Fruit fly (Drosophila melanogaster) whole organism, embryonic: ENCODE measurements around the gene CG17233.

Source experiments
- Atf6 ChIP-seq: fragments of 200-800 bp; sonication (Bioruptor generic); IDR thresholded peaks from 2 replicates; pipeline ENCODE4 v1.3.6; 2022; ENCODE audit warnings: missing biosample characterization, missing genetic modification characterization
- BtbVII ChIP-seq: fragments of 200-800 bp; sonication (Bioruptor generic); optimal IDR thresholded peaks from 3 replicates; lab custom pipeline; 2017; ENCODE audit warnings: missing biosample characterization, mild to moderate bottlenecking, missing genetic modification characterization
- CG10366 ChIP-seq: fragments of 200-800 bp; sonication (Bioruptor generic); IDR thresholded peaks from 2 replicates; pipeline ENCODE4 v1.3.6; 2022; ENCODE audit warnings: missing biosample characterization, missing genetic modification characterization
- CG10462 ChIP-seq: fragments of 200-800 bp; sonication (Bioruptor generic); optimal IDR thresholded peaks from 2 replicates; lab custom pipeline; 2016; ENCODE audit warnings: missing biosample characterization, missing genetic modification characterization
- CG12391 ChIP-seq: fragments of 200-800 bp; sonication (Bioruptor generic); optimal IDR thresholded peaks from 3 replicates; lab custom pipeline; 2018; ENCODE audit warnings: missing biosample characterization, mild to moderate bottlenecking, missing genetic modification characterization, moderate library complexity
- CG13287 ChIP-seq: fragments of 200-800 bp; sonication (Bioruptor generic); IDR thresholded peaks from 2 replicates; pipeline ENCODE4 v1.3.6; 2022; ENCODE audit warnings: missing biosample characterization, missing genetic modification characterization; ENCODE audit not compliant: partially characterized antibody
- CG13424 ChIP-seq: fragments of 200-800 bp; sonication (Bioruptor generic); optimal IDR thresholded peaks from 2 replicates; lab custom pipeline; 2019; ENCODE audit warnings: missing biosample characterization, mild to moderate bottlenecking, missing genetic modification characterization, moderate library complexity
- CG14860 ChIP-seq: fragments of 200-800 bp; sonication (Bioruptor generic); IDR thresholded peaks from 3 replicates; pipeline ENCODE4 v1.3.6; 2022; ENCODE audit warnings: missing biosample characterization, missing genetic modification characterization; ENCODE audit not compliant: partially characterized antibody
- CG15073 ChIP-seq: fragments of 200-800 bp; sonication (Bioruptor generic); optimal IDR thresholded peaks from 2 replicates; lab custom pipeline; 2016; ENCODE audit warnings: missing biosample characterization, missing genetic modification characterization
- CG15514 ChIP-seq: fragments of 200-800 bp; sonication (Bioruptor generic); optimal IDR thresholded peaks from 3 replicates; lab custom pipeline; 2017; ENCODE audit warnings: missing biosample characterization, missing genetic modification characterization, mild to moderate bottlenecking, moderate library complexity, missing genetic modification reagents
- CG17359 ChIP-seq: fragments of 200-800 bp; sonication (Bioruptor generic); optimal IDR thresholded peaks from 3 replicates; lab custom pipeline; 2018; ENCODE audit warnings: missing biosample characterization, mild to moderate bottlenecking, missing genetic modification characterization, moderate library complexity
- CG1832 ChIP-seq: fragments of 200-800 bp; sonication (Bioruptor generic); optimal IDR thresholded peaks from 2 replicates; lab custom pipeline; 2017; ENCODE audit warnings: missing biosample characterization, mild to moderate bottlenecking, missing genetic modification characterization, inconsistent platforms
- CG2129 ChIP-seq: fragments of 200-800 bp; sonication (Bioruptor generic); IDR thresholded peaks from 2 replicates; pipeline ENCODE4 v1.3.6; 2022; ENCODE audit warnings: missing biosample characterization, missing genetic modification characterization; ENCODE audit not compliant: partially characterized antibody
- CG2678 ChIP-seq: fragments of 200-800 bp; sonication (Bioruptor generic); optimal IDR thresholded peaks from 3 replicates; lab custom pipeline; 2019; ENCODE audit warnings: missing biosample characterization, mild to moderate bottlenecking, missing genetic modification characterization, moderate library complexity
- CG2875 ChIP-seq: fragments of 200-800 bp; sonication (Bioruptor generic); optimal IDR thresholded peaks from 2 replicates; lab custom pipeline; 2017; ENCODE audit warnings: missing biosample characterization, mild to moderate bottlenecking, missing genetic modification characterization, missing genetic modification reagents
- CG30403 ChIP-seq: fragments of 200-800 bp; sonication (Bioruptor generic); optimal IDR thresholded peaks from 3 replicates; lab custom pipeline; 2016; ENCODE audit warnings: missing biosample characterization, missing genetic modification characterization
- CG34224 ChIP-seq: fragments of 200-800 bp; sonication (Bioruptor generic); IDR thresholded peaks from 3 replicates; pipeline ENCODE4 v1.3.6; 2022; ENCODE audit warnings: missing biosample characterization, missing genetic modification characterization; ENCODE audit not compliant: partially characterized antibody
- CG8765 ChIP-seq: fragments of 200-800 bp; sonication (Bioruptor generic); IDR thresholded peaks from 2 replicates; pipeline ENCODE4 v1.3.6; 2022; ENCODE audit warnings: missing biosample characterization, missing genetic modification characterization
- Dad ChIP-seq: fragments of 200-800 bp; sonication (Bioruptor generic); optimal IDR thresholded peaks from 3 replicates; lab custom pipeline; 2016; ENCODE audit warnings: missing biosample characterization, missing genetic modification characterization
- Deaf1 ChIP-seq: fragments of 200-800 bp; optimal IDR thresholded peaks from 3 replicates; lab custom pipeline; 2019; ENCODE audit warnings: missing biosample characterization, mild to moderate bottlenecking, missing genetic modification characterization, moderate library complexity
- Doc2 ChIP-seq: fragments of 200-800 bp; sonication (Bioruptor generic); IDR thresholded peaks from 2 replicates; pipeline ENCODE4 v1.3.6; 2022; ENCODE audit warnings: missing biosample characterization, missing genetic modification characterization
- Fer1 ChIP-seq: fragments of 200-800 bp; sonication (Bioruptor generic); optimal IDR thresholded peaks from 2 replicates; lab custom pipeline; 2017; ENCODE audit warnings: missing biosample characterization, mild to moderate bottlenecking, missing genetic modification characterization
- HHEX ChIP-seq: fragments of 200-800 bp; sonication (Bioruptor generic); optimal IDR thresholded peaks from 3 replicates; lab custom pipeline; 2017; ENCODE audit warnings: missing biosample characterization, mild to moderate bottlenecking, missing genetic modification characterization, missing genetic modification reagents
- Hr39 ChIP-seq: fragments of >200 bp; optimal IDR thresholded peaks from 2 replicates; lab custom pipeline; 2017
- Hr51 ChIP-seq, 2 experiments: fragments of 200-800 bp; sonication (Bioruptor generic); optimal IDR thresholded peaks; 2 replicates in 1 of 2; 3 replicates in 1 of 2; lab custom pipeline; 2016 to 2018; ENCODE audit warnings: missing biosample characterization in 2 of 2, missing genetic modification characterization in 2 of 2, mild to moderate bottlenecking in 1 of 2, moderate library complexity in 1 of 2
- NFAT ChIP-seq: fragments of 200-800 bp; sonication (Bioruptor generic); IDR thresholded peaks from 2 replicates; pipeline ENCODE4 v1.3.6; 2022; ENCODE audit warnings: missing biosample characterization, missing genetic modification characterization
- NfI ChIP-seq: fragments of 200-800 bp; sonication (Bioruptor generic); optimal IDR thresholded peaks from 3 replicates; lab custom pipeline; 2018; ENCODE audit warnings: missing biosample characterization, mild to moderate bottlenecking, missing genetic modification characterization, moderate library complexity
- Pdp1 ChIP-seq, 2 experiments: fragments of 200-800 bp; sonication (Bioruptor generic); optimal IDR thresholded peaks; 3 replicates each; lab custom pipeline; 2016; ENCODE audit warnings: missing biosample characterization in 2 of 2, missing genetic modification characterization in 2 of 2, mild to moderate bottlenecking in 1 of 2, moderate library complexity in 1 of 2
- Taf1 ChIP-seq: fragments of 200-800 bp; sonication (Bioruptor generic); IDR thresholded peaks from 2 replicates; pipeline ENCODE4 v1.3.6; 2022; ENCODE audit warnings: missing biosample characterization, missing genetic modification characterization
- Trl ChIP-seq, 3 experiments: fragments of >200 bp in 2 of 3; fragments of 200-800 bp in 1 of 3; sonication (Bioruptor generic) in 1 of 3; optimal IDR thresholded peaks; 2 replicates in 1 of 3; 3 replicates in 2 of 3; lab custom pipeline; 2016 to 2017; ENCODE audit warnings: missing biosample characterization in 1 of 3, missing genetic modification characterization in 1 of 3
- bab2 ChIP-seq: fragments of 200-800 bp; sonication (Bioruptor generic); optimal IDR thresholded peaks from 2 replicates; lab custom pipeline; 2016; ENCODE audit warnings: missing biosample characterization, missing genetic modification characterization
- bsh ChIP-seq, 2 experiments: fragments of 200-800 bp; sonication (Bioruptor generic); optimal IDR thresholded peaks; 2 replicates each; lab custom pipeline; 2017 to 2018; ENCODE audit warnings: mild to moderate bottlenecking in 2 of 2, missing biosample characterization in 2 of 2, missing genetic modification characterization in 2 of 2, moderate library complexity in 1 of 2
- cato ChIP-seq: fragments of 200-800 bp; sonication (Bioruptor generic); optimal IDR thresholded peaks from 2 replicates; lab custom pipeline; 2016; ENCODE audit warnings: missing biosample characterization, missing genetic modification characterization, borderline replicate concordance
- corto ChIP-seq: fragments of 200-800 bp; sonication (Bioruptor generic); optimal IDR thresholded peaks from 2 replicates; lab custom pipeline; 2016; ENCODE audit warnings: missing biosample characterization, mild to moderate bottlenecking, missing genetic modification characterization, moderate library complexity
- dati ChIP-seq: fragments of 200-800 bp; sonication (Bioruptor generic); IDR thresholded peaks from 2 replicates; pipeline ENCODE4 v1.3.6; 2022; ENCODE audit warnings: missing biosample characterization, missing genetic modification characterization
- dpn ChIP-seq, 2 experiments: fragments of 200-800 bp; sonication (Bioruptor generic); optimal IDR thresholded peaks; 3 replicates each; lab custom pipeline; 2016; ENCODE audit warnings: missing biosample characterization in 2 of 2, missing genetic modification characterization in 2 of 2
- ems ChIP-seq: fragments of 200-800 bp; sonication (Bioruptor generic); optimal IDR thresholded peaks from 3 replicates; lab custom pipeline; 2016; ENCODE audit warnings: missing biosample characterization, missing genetic modification characterization
- fd102C ChIP-seq: fragments of 200-800 bp; sonication (Bioruptor generic); optimal IDR thresholded peaks from 2 replicates; lab custom pipeline; 2018; ENCODE audit warnings: missing biosample characterization, mild to moderate bottlenecking, missing genetic modification characterization, moderate library complexity
- fu2 ChIP-seq: fragments of 200-800 bp; sonication (Bioruptor generic); optimal IDR thresholded peaks from 2 replicates; lab custom pipeline; 2016; ENCODE audit warnings: missing biosample characterization, missing genetic modification characterization
- ind ChIP-seq: fragments of 200-800 bp; sonication (Bioruptor generic); optimal IDR thresholded peaks from 3 replicates; lab custom pipeline; 2016; ENCODE audit warnings: missing biosample characterization, missing genetic modification characterization
- maf-S ChIP-seq: fragments of 200-800 bp; sonication (Bioruptor generic); optimal IDR thresholded peaks from 2 replicates; lab custom pipeline; 2016; ENCODE audit warnings: missing biosample characterization, missing genetic modification characterization
- nau ChIP-seq: fragments of 200-800 bp; sonication (Bioruptor generic); optimal IDR thresholded peaks from 3 replicates; lab custom pipeline; 2017; ENCODE audit warnings: missing biosample characterization, mild to moderate bottlenecking, missing genetic modification characterization, missing genetic modification reagents
- phol ChIP-seq: fragments of 200-800 bp; sonication (Bioruptor generic); optimal IDR thresholded peaks from 3 replicates; lab custom pipeline; 2018; ENCODE audit warnings: missing biosample characterization, mild to moderate bottlenecking, missing genetic modification characterization, moderate library complexity
- pita ChIP-seq: fragments of 200-800 bp; sonication (Bioruptor generic); optimal IDR thresholded peaks from 2 replicates; lab custom pipeline; 2017; ENCODE audit warnings: missing biosample characterization, mild to moderate bottlenecking, missing genetic modification characterization
- pros ChIP-seq: fragments of 200-800 bp; sonication (Bioruptor generic); optimal IDR thresholded peaks from 3 replicates; lab custom pipeline; 2019; ENCODE audit warnings: missing biosample characterization, mild to moderate bottlenecking, missing genetic modification characterization, moderate library complexity
- slbo ChIP-seq: fragments of 200-800 bp; sonication (Bioruptor generic); IDR thresholded peaks from 2 replicates; pipeline ENCODE4 v1.3.6; 2022; ENCODE audit warnings: missing biosample characterization, missing genetic modification characterization
- tx ChIP-seq: fragments of 200-800 bp; sonication (Bioruptor generic); optimal IDR thresholded peaks from 2 replicates; lab custom pipeline; 2016; ENCODE audit warnings: missing biosample characterization, missing genetic modification characterization
- zf30C ChIP-seq: fragments of 200-800 bp; sonication (Bioruptor generic); optimal IDR thresholded peaks from 3 replicates; lab custom pipeline; 2018; ENCODE audit warnings: missing biosample characterization, mild to moderate bottlenecking, missing genetic modification characterization

CG17233 gene

DNA sequence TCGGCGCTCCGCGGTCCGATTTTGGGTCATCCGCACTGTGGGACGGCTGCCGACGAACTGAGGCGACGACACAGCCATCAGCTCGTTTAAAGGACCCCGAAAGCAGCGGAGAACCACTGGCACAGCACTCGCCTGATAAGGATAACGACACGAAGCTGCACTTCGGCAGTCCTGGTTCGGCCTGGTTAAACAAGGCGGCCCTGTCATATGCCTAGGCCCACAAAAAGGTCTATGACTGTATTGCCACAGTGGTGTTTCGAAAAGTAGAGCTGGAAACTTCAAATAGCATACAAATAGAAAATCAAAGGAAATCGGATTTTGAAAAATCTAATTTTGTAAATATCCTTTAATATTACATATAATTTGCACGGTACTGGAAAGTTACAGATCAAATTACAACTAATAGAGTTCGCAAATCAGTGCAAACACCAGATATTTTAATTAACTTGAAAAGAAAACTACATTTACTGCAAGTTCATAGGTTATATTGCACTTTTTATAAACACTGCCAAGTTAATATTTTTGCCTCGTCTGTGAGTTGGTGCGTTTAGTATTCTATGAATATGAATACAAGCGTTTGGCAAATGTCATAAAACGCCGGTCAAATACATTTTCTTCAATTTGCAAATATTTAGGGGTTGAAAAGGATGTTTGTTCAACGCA is 56.4 kb downstream of the CG17233 start:
- no peak for TF ChIP-seq CG10462 (GFP tag; lab: Kevin White, UChicago)
- TF ChIP-seq slbo (GFP tag; lab: Robert Waterston, UW): peak; percentile 78
- TF ChIP-seq Trl (optimal IDR thresholded peaks at IDR 0.05; lab: Kevin White, UChicago): no peak
- peak; percentile 0 for TF ChIP-seq Trl (GFP tag; optimal IDR thresholded peaks at IDR 0.05; lab: Kevin White, UChicago)
- TF ChIP-seq Dad (GFP tag; lab: Kevin White, UChicago): peak; percentile 4
- no peak for TF ChIP-seq pita
- TF ChIP-seq bsh (GFP tag; optimal IDR thresholded peaks at IDR 0.05; lab: Kevin White, UChicago): peak in 1 of 2 experiments; percentile 34
- TF ChIP-seq ind (GFP tag; lab: Kevin White, UChicago): peak; percentile 51
- no peak; the same call in 1 of the 2 replicates for TF ChIP-seq Taf1 (GFP tag; lab: Robert Waterston, UW)
- peak; percentile 66 for TF ChIP-seq CG30403 (GFP tag; lab: Kevin White, UChicago)
- peak; percentile 37 for TF ChIP-seq CG15514 (GFP tag; lab: Kevin White, UChicago)
- no peak for TF ChIP-seq CG8765 (GFP tag; lab: Robert Waterston, UW)
- no peak for TF ChIP-seq fd102C
- peak; percentile 31 for TF ChIP-seq CG2875
- peak; percentile 61 for TF ChIP-seq HHEX (GFP tag; lab: Kevin White, UChicago)
- TF ChIP-seq cato (GFP tag; lab: Kevin White, UChicago): peak; percentile 58
- no peak for TF ChIP-seq dati (GFP tag; lab: Robert Waterston, UW)
- TF ChIP-seq CG17359 (tag; lab: Kevin White, UChicago): peak; percentile 23
- TF ChIP-seq ems (GFP tag; lab: Kevin White, UChicago): peak; percentile 69
- TF ChIP-seq CG12391 (tag; lab: Kevin White, UChicago): peak; percentile 60
- TF ChIP-seq CG34224: no peak
- no peak for TF ChIP-seq NFAT
- TF ChIP-seq CG14860 (GFP tag; lab: Robert Waterston, UW): no peak
- no peak for TF ChIP-seq Hr39
- peak; percentile 69 for TF ChIP-seq CG13424 (tag; lab: Kevin White, UChicago)
- peak; percentile 15 for TF ChIP-seq phol
- TF ChIP-seq NfI: peak; percentile 76
- TF ChIP-seq bab2 (GFP tag; lab: Kevin White, UChicago): peak; percentile 10
- TF ChIP-seq CG2129 (GFP tag; lab: Robert Waterston, UW): no peak
- TF ChIP-seq CG10366 (GFP tag; lab: Robert Waterston, UW): peak; percentile 21; the same call in 1 of the 2 replicates
- no peak for TF ChIP-seq pros
- peak; percentile 74 for TF ChIP-seq CG2678 (tag; lab: Kevin White, UChicago)
- peak; percentile 8 for TF ChIP-seq maf-S
- TF ChIP-seq tx (GFP tag; lab: Kevin White, UChicago): peak; percentile 16
- peak; percentile 40 for TF ChIP-seq BtbVII (GFP tag; lab: Kevin White, UChicago)
- TF ChIP-seq Deaf1 (tag; lab: Kevin White, UChicago): peak; percentile 98
- no peak for TF ChIP-seq zf30C (GFP tag; lab: Kevin White, UChicago)
- TF ChIP-seq fu2 (GFP tag; lab: Kevin White, UChicago): peak; percentile 45
- TF ChIP-seq CG13287: no peak
- peak; percentile 22 to 59 for TF ChIP-seq dpn (GFP tag; optimal IDR thresholded peaks at IDR 0.05; lab: Kevin White, UChicago)
- peak in 1 of 2 experiments; percentile 32 for TF ChIP-seq Pdp1 (GFP tag; optimal IDR thresholded peaks at IDR 0.05; lab: Kevin White, UChicago)
- no peak for TF ChIP-seq CG1832
- TF ChIP-seq CG15073 (GFP tag; lab: Kevin White, UChicago): peak; percentile 92
- no peak for TF ChIP-seq Doc2
- TF ChIP-seq nau (GFP tag; lab: Kevin White, UChicago): peak; percentile 43
- TF ChIP-seq Atf6 (GFP tag; lab: Robert Waterston, UW): peak; percentile 61
- TF ChIP-seq Hr51 (GFP tag; optimal IDR thresholded peaks at IDR 0.05; lab: Kevin White, UChicago): peak; percentile 64 to 80
- peak; percentile 69 for TF ChIP-seq Fer1
- peak; percentile 50 for TF ChIP-seq corto
